Worm (Caenorhabditis elegans) whole organism, early embryonic: ENCODE data around the gene ech-6.

ENCODE experiments used
- B0310.2 ChIP-seq: sonication (generic microtip); optimal IDR thresholded peaks from 2 replicates; lab custom pipeline; 2016; ENCODE audit warnings: mild to moderate bottlenecking, missing genetic modification characterization, missing compliant biosample characterization
- F13C5.2 ChIP-seq: sonication (generic microtip); optimal IDR thresholded peaks from 2 replicates; lab custom pipeline; 2017; ENCODE audit warnings: mild to moderate bottlenecking, missing genetic modification characterization, inconsistent platforms, missing compliant biosample characterization
- aly-1 ChIP-seq: sonication (generic microtip); optimal IDR thresholded peaks from 2 replicates; lab custom pipeline; 2016; ENCODE audit warnings: missing genetic modification characterization, missing compliant biosample characterization
- ama-1 ChIP-seq: fragments of 150-350 bp; optimal IDR thresholded peaks from 2 replicates; lab custom pipeline; 2014
- ets-7 ChIP-seq: sonication (generic microtip); optimal IDR thresholded peaks from 2 replicates; lab custom pipeline; 2016; ENCODE audit warnings: missing genotype, missing genetic modification characterization, missing compliant biosample characterization
- flt-1 ChIP-seq: fragments of 200-800 bp; sonication (Bioruptor generic); IDR thresholded peaks from 2 replicates; pipeline ENCODE4 v1.3.6; 2022; ENCODE audit warnings: missing genetic modification characterization, missing compliant biosample characterization
- hmbx-1 ChIP-seq: sonication (generic microtip); optimal IDR thresholded peaks from 2 replicates; lab custom pipeline; 2016; ENCODE audit warnings: mild to moderate bottlenecking, missing genetic modification characterization, missing compliant biosample characterization
- hmg-4 ChIP-seq: fragments of 200-800 bp; sonication (Bioruptor generic); optimal IDR thresholded peaks from 2 replicates; lab custom pipeline; 2018; ENCODE audit warnings: mild to moderate bottlenecking, missing genetic modification characterization, missing compliant biosample characterization
- hnd-1 ChIP-seq: sonication (generic microtip); optimal IDR thresholded peaks from 2 replicates; lab custom pipeline; 2016; ENCODE audit warnings: missing genetic modification characterization, missing compliant biosample characterization
- pes-1 ChIP-seq: fragments of 200-800 bp; sonication (Bioruptor generic); IDR thresholded peaks from 2 replicates; pipeline ENCODE4 v1.3.6; 2022; ENCODE audit warnings: missing genetic modification reagents, missing genetic modification characterization, missing compliant biosample characterization
- scrt-1 ChIP-seq: fragments of 200-800 bp; sonication (Bioruptor generic); IDR thresholded peaks from 2 replicates; pipeline ENCODE4 v1.3.6; 2022; ENCODE audit warnings: missing genetic modification characterization, missing compliant biosample characterization
- tra-4 ChIP-seq: sonication (generic microtip); optimal IDR thresholded peaks from 2 replicates; lab custom pipeline; 2017; ENCODE audit warnings: missing genetic modification characterization, missing compliant biosample characterization

DNA sequence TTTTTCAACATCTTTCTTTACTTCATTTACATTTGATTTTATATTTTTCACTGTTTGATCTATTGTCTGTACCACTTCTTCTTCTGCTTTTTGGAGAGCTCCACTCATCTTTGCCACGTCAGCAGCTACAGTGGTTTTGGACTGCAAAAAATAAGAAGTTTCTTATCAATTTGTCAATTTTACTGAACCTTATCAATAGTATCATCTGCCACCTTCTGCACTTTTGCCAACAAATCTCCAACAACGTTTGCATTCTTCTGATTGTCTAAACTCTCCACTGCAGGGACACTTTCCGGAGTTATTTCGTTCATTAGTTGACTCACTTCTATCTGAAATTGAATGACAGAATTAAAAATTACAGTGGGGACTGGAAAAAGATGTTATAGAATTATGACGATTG lies 34.1 kb upstream of the ech-6 start:
- TF ChIP-seq hmg-4 (no peak), B0310.2 (tag; lab: Kevin White, UChicago) (no peak), F13C5.2 (no peak), ama-1 (lab: Kevin White, UChicago) (no peak), aly-1 (tag; lab: Kevin White, UChicago) (no peak), hmbx-1 (tag; lab: Kevin White, UChicago) (no peak), ets-7 (tag; lab: Kevin White, UChicago) (no peak), pes-1 (GFP tag; lab: Robert Waterston, UW) (no peak), tra-4 (tag; lab: Kevin White, UChicago) (no peak), flt-1 (GFP tag; lab: Robert Waterston, UW) (no peak), scrt-1 (GFP tag; lab: Robert Waterston, UW) (no peak), hnd-1 (tag; lab: Kevin White, UChicago) (no peak)
